Fruit fly (Drosophila melanogaster) whole organism, embryonic: ENCODE data around the gene Ing3.

Source experiments
- CG10565 ChIP-seq: fragments of 200-800 bp; sonication (Bioruptor generic); optimal IDR thresholded peaks from 3 replicates; lab custom pipeline; 2016; ENCODE audit warnings: missing biosample characterization, mild to moderate bottlenecking, missing genetic modification characterization
- CG11398 ChIP-seq: fragments of 200-800 bp; sonication (Bioruptor generic); optimal IDR thresholded peaks from 2 replicates; lab custom pipeline; 2016; ENCODE audit warnings: missing biosample characterization, missing genetic modification characterization
- CG11504 ChIP-seq: fragments of 200-800 bp; sonication (Bioruptor generic); optimal IDR thresholded peaks from 3 replicates; lab custom pipeline; 2019; ENCODE audit warnings: missing biosample characterization, mild to moderate bottlenecking, missing genetic modification characterization, moderate library complexity
- CG12744 ChIP-seq: fragments of 200-800 bp; sonication (Bioruptor generic); optimal IDR thresholded peaks from 2 replicates; lab custom pipeline; 2016; ENCODE audit warnings: missing biosample characterization, missing genetic modification characterization
- CG13123 ChIP-seq: fragments of 200-800 bp; sonication (Bioruptor generic); optimal IDR thresholded peaks from 2 replicates; lab custom pipeline; 2016; ENCODE audit warnings: missing biosample characterization, missing genetic modification characterization
- CG13775 ChIP-seq: fragments of 200-800 bp; sonication (Bioruptor generic); optimal IDR thresholded peaks from 3 replicates; lab custom pipeline; 2017; ENCODE audit warnings: missing biosample characterization, mild to moderate bottlenecking, missing genetic modification characterization
- CG14667 ChIP-seq: fragments of 200-800 bp; sonication (Bioruptor generic); IDR thresholded peaks from 2 replicates; pipeline ENCODE4 v1.3.6; 2022; ENCODE audit warnings: missing biosample characterization, missing genetic modification characterization
- CG14860 ChIP-seq: fragments of 200-800 bp; sonication (Bioruptor generic); IDR thresholded peaks from 3 replicates; pipeline ENCODE4 v1.3.6; 2022; ENCODE audit warnings: missing biosample characterization, missing genetic modification characterization; ENCODE audit not compliant: partially characterized antibody
- CG17385 ChIP-seq: fragments of 200-800 bp; sonication (Bioruptor generic); optimal IDR thresholded peaks from 3 replicates; lab custom pipeline; 2018; ENCODE audit warnings: missing biosample characterization, mild to moderate bottlenecking, missing genetic modification characterization
- CG17612 ChIP-seq: fragments of 200-800 bp; sonication (Bioruptor generic); IDR thresholded peaks from 2 replicates; pipeline ENCODE4 v1.3.6; 2022; ENCODE audit warnings: missing biosample characterization, missing genetic modification characterization
- CG17829 ChIP-seq: fragments of 200-800 bp; optimal IDR thresholded peaks from 2 replicates; lab custom pipeline; 2019; ENCODE audit warnings: missing biosample characterization, mild to moderate bottlenecking, missing genetic modification characterization, moderate library complexity
- CG2199 ChIP-seq: fragments of 200-800 bp; sonication (Bioruptor generic); IDR thresholded peaks from 3 replicates; pipeline ENCODE4 v1.3.6; 2022; ENCODE audit warnings: missing biosample characterization, missing genetic modification characterization
- CG2712 ChIP-seq: fragments of 200-800 bp; optimal IDR thresholded peaks from 3 replicates; lab custom pipeline; 2019; ENCODE audit warnings: missing biosample characterization, mild to moderate bottlenecking, missing genetic modification characterization, moderate library complexity
- CG30020 ChIP-seq: fragments of 200-800 bp; optimal IDR thresholded peaks from 2 replicates; lab custom pipeline; 2019; ENCODE audit warnings: missing biosample characterization, mild to moderate bottlenecking, missing genetic modification characterization, moderate library complexity
- CG3163 ChIP-seq: fragments of 200-800 bp; sonication (Bioruptor generic); optimal IDR thresholded peaks from 3 replicates; lab custom pipeline; 2016; ENCODE audit warnings: missing biosample characterization, missing genetic modification characterization
- CG33213 ChIP-seq: fragments of 200-800 bp; sonication (Bioruptor generic); optimal IDR thresholded peaks from 3 replicates; lab custom pipeline; 2016; ENCODE audit warnings: missing biosample characterization, missing genetic modification characterization
- CG3407 ChIP-seq: fragments of 200-800 bp; sonication (Bioruptor generic); optimal IDR thresholded peaks from 2 replicates; lab custom pipeline; 2018; ENCODE audit warnings: missing biosample characterization, mild to moderate bottlenecking, missing genetic modification characterization
- CG4404 ChIP-seq: fragments of 200-800 bp; sonication (Bioruptor generic); IDR thresholded peaks from 2 replicates; pipeline ENCODE4 v1.3.6; 2022; ENCODE audit warnings: missing biosample characterization, missing genetic modification characterization
- CG4617 ChIP-seq: fragments of 200-800 bp; sonication (Bioruptor generic); optimal IDR thresholded peaks from 3 replicates; lab custom pipeline; 2016; ENCODE audit warnings: missing biosample characterization, missing genetic modification characterization, borderline replicate concordance
- CG6689 ChIP-seq: fragments of 200-800 bp; sonication (Bioruptor generic); IDR thresholded peaks from 2 replicates; pipeline ENCODE4 v1.3.6; 2022; ENCODE audit warnings: missing biosample characterization, missing genetic modification characterization
- CG8089 ChIP-seq: fragments of 200-800 bp; sonication (Bioruptor generic); optimal IDR thresholded peaks from 3 replicates; lab custom pipeline; 2016; ENCODE audit warnings: missing biosample characterization, missing genetic modification characterization
- CG9932 ChIP-seq: fragments of 200-800 bp; sonication (Bioruptor generic); IDR thresholded peaks from 2 replicates; pipeline ENCODE4 v1.3.6; 2022; ENCODE audit warnings: missing biosample characterization, missing genetic modification characterization
- CoRest ChIP-seq: fragments of 200-800 bp; sonication (Bioruptor generic); optimal IDR thresholded peaks from 3 replicates; lab custom pipeline; 2018; ENCODE audit warnings: missing biosample characterization, mild to moderate bottlenecking, missing genetic modification characterization, moderate library complexity
- Eip74EF ChIP-seq, 2 experiments: fragments of 200-800 bp in 1 of 2; fragments of >200 bp in 1 of 2; sonication (Bioruptor generic) in 1 of 2; optimal IDR thresholded peaks; 2 replicates each; lab custom pipeline; 2017 to 2019; ENCODE audit warnings: missing biosample characterization in 2 of 2, missing genetic modification characterization in 2 of 2, mild to moderate bottlenecking in 1 of 2, moderate library complexity in 1 of 2
- HmgD ChIP-seq: fragments of 200-800 bp; sonication (Bioruptor generic); optimal IDR thresholded peaks from 3 replicates; lab custom pipeline; 2016; ENCODE audit warnings: missing biosample characterization, missing genetic modification characterization
- Hmr ChIP-seq: fragments of 200-800 bp; sonication (Bioruptor generic); optimal IDR thresholded peaks from 3 replicates; lab custom pipeline; 2017; ENCODE audit warnings: mild to moderate bottlenecking, missing biosample characterization, missing genetic modification reagents, missing genetic modification characterization
- Hr3 ChIP-seq: fragments of 200-800 bp; sonication (Bioruptor generic); optimal IDR thresholded peaks from 3 replicates; lab custom pipeline; 2016; ENCODE audit warnings: missing biosample characterization, missing genetic modification characterization
- Mrtf ChIP-seq: fragments of 200-800 bp; sonication (Bioruptor generic); IDR thresholded peaks from 3 replicates; pipeline ENCODE4 v1.3.6; 2022; ENCODE audit warnings: missing biosample characterization, missing genetic modification characterization
- NC2β ChIP-seq: fragments of 200-800 bp; sonication (Bioruptor generic); optimal IDR thresholded peaks from 2 replicates; lab custom pipeline; 2016; ENCODE audit warnings: missing biosample characterization, missing genetic modification characterization
- Side ChIP-seq: fragments of 200-800 bp; sonication (Bioruptor generic); optimal IDR thresholded peaks from 2 replicates; lab custom pipeline; 2016; ENCODE audit warnings: missing biosample characterization, missing genetic modification characterization
- Xrp1 ChIP-seq: fragments of 200-800 bp; sonication (Bioruptor generic); IDR thresholded peaks from 2 replicates; pipeline ENCODE4 v1.3.6; 2022; ENCODE audit warnings: missing biosample characterization, missing genetic modification characterization
- amos ChIP-seq: fragments of 200-800 bp; sonication (Bioruptor generic); IDR thresholded peaks from 2 replicates; pipeline ENCODE4 v1.3.6; 2022; ENCODE audit warnings: missing biosample characterization, missing genetic modification characterization; ENCODE audit not compliant: partially characterized antibody
- ara ChIP-seq: fragments of 200-800 bp; sonication (Bioruptor generic); IDR thresholded peaks from 2 replicates; pipeline ENCODE4 v1.3.6; 2022; ENCODE audit warnings: missing biosample characterization, missing genetic modification characterization
- az2 ChIP-seq: fragments of 200-800 bp; sonication (Bioruptor generic); optimal IDR thresholded peaks from 3 replicates; lab custom pipeline; 2016; ENCODE audit warnings: missing biosample characterization, missing genetic modification characterization
- btn ChIP-seq: fragments of 200-800 bp; sonication (Bioruptor generic); optimal IDR thresholded peaks from 2 replicates; lab custom pipeline; 2016; ENCODE audit warnings: missing biosample characterization, missing genetic modification characterization
- danr ChIP-seq: fragments of 200-800 bp; sonication (Bioruptor generic); IDR thresholded peaks from 2 replicates; pipeline ENCODE4 v1.3.6; 2022; ENCODE audit warnings: missing biosample characterization, missing genetic modification characterization
- dmrt11E ChIP-seq: fragments of 200-800 bp; sonication (Bioruptor generic); optimal IDR thresholded peaks from 3 replicates; lab custom pipeline; 2018; ENCODE audit warnings: missing biosample characterization, mild to moderate bottlenecking, missing genetic modification characterization, moderate library complexity
- gro ChIP-seq: fragments of 200-800 bp; sonication (Bioruptor generic); optimal IDR thresholded peaks from 2 replicates; lab custom pipeline; 2016; ENCODE audit warnings: missing biosample characterization, missing genetic modification characterization
- kah ChIP-seq: fragments of 200-800 bp; sonication (Bioruptor generic); optimal IDR thresholded peaks from 2 replicates; lab custom pipeline; 2018; ENCODE audit warnings: missing biosample characterization, mild to moderate bottlenecking, missing genetic modification characterization
- lbe ChIP-seq: fragments of 200-800 bp; sonication (Bioruptor generic); optimal IDR thresholded peaks from 2 replicates; lab custom pipeline; 2016; ENCODE audit warnings: missing biosample characterization, mild to moderate bottlenecking, missing genetic modification characterization
- lov ChIP-seq, 2 experiments: fragments of 200-800 bp in 1 of 2; fragments of >200 bp in 1 of 2; sonication (Bioruptor generic) in 1 of 2; IDR thresholded peaks in 1 of 2; optimal IDR thresholded peaks in 1 of 2; 2 replicates in 1 of 2; 3 replicates in 1 of 2; pipeline versions ENCODE4 v1.3.6 to Lab custom; 2017 to 2022; ENCODE audit warnings: missing biosample characterization in 1 of 2, missing genetic modification characterization in 1 of 2
- nerfin-1 ChIP-seq: fragments of 200-800 bp; sonication (Bioruptor generic); optimal IDR thresholded peaks from 3 replicates; lab custom pipeline; 2019; ENCODE audit warnings: missing biosample characterization, mild to moderate bottlenecking, missing genetic modification characterization, moderate library complexity
- nmo ChIP-seq: fragments of 200-800 bp; sonication (Bioruptor generic); optimal IDR thresholded peaks from 2 replicates; lab custom pipeline; 2018; ENCODE audit warnings: missing biosample characterization, mild to moderate bottlenecking, missing genetic modification characterization, moderate library complexity
- phol ChIP-seq: fragments of 200-800 bp; sonication (Bioruptor generic); optimal IDR thresholded peaks from 3 replicates; lab custom pipeline; 2018; ENCODE audit warnings: missing biosample characterization, mild to moderate bottlenecking, missing genetic modification characterization, moderate library complexity
- row ChIP-seq: fragments of 200-800 bp; sonication (Bioruptor generic); IDR thresholded peaks from 3 replicates; pipeline ENCODE4 v1.3.6; 2022; ENCODE audit warnings: missing biosample characterization, missing genetic modification characterization
- stc ChIP-seq: fragments of 200-800 bp; sonication (Bioruptor generic); IDR thresholded peaks from 2 replicates; pipeline ENCODE4 v1.3.6; 2022; ENCODE audit warnings: missing biosample characterization, missing genetic modification characterization
- sug ChIP-seq: fragments of 200-800 bp; optimal IDR thresholded peaks from 2 replicates; lab custom pipeline; 2019; ENCODE audit warnings: missing biosample characterization, mild to moderate bottlenecking, missing genetic modification characterization, moderate library complexity
- tap ChIP-seq: fragments of 200-800 bp; optimal IDR thresholded peaks from 3 replicates; lab custom pipeline; 2019; ENCODE audit warnings: missing biosample characterization, mild to moderate bottlenecking, missing genetic modification characterization, moderate library complexity
- tin ChIP-seq: fragments of 200-800 bp; sonication (Bioruptor generic); optimal IDR thresholded peaks from 3 replicates; lab custom pipeline; 2016; ENCODE audit warnings: missing biosample characterization, missing genetic modification characterization
- unpg ChIP-seq: fragments of 200-800 bp; sonication (Bioruptor generic); optimal IDR thresholded peaks from 3 replicates; lab custom pipeline; 2018; ENCODE audit warnings: missing biosample characterization, mild to moderate bottlenecking, missing genetic modification characterization, moderate library complexity
- vvl ChIP-seq: fragments of 200-800 bp; sonication (Bioruptor generic); IDR thresholded peaks from 2 replicates; pipeline ENCODE4 v1.3.6; 2022; ENCODE audit warnings: missing biosample characterization, missing genetic modification characterization

Gene Ing3

DNA sequence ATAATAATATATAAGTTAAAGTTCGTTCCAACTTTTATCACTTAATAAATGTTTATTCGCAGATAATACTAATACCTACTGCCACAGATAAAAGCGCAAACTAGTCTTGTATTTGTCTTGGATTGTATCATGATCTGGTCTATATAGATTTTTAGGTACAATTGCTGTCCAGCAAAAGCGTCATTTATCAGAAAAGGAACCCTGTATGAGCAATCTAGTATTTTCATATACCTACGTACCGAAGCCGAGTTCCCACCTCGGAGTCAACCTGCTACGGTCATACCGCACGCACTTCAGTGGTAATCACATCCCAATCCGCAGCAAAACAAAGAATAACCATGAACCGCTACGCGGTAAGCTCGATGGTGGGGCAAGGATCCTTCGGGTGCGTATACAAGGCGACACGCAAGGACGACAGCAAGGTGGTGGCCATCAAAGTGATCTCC lies 4.6 kb upstream of the Ing3 start, which contains the start of gene fu (continued):
- TF ChIP-seq tap (tag; lab: Kevin White, UChicago) (no peak), CG14860 (no peak), CG33213 (GFP tag; lab: Kevin White, UChicago) (no peak), CG3407 (GFP tag; lab: Kevin White, UChicago) (no peak), tin (GFP tag; lab: Kevin White, UChicago) (no peak), CG11504 (tag; lab: Kevin White, UChicago) (peak; percentile 50), CG30020 (tag; lab: Kevin White, UChicago) (peak; percentile 0), NC2β (GFP tag; lab: Kevin White, UChicago) (no peak), CG8089 (GFP tag; lab: Kevin White, UChicago) (no peak), CG4404 (GFP tag; lab: Robert Waterston, UW) (no peak), CG17385 (GFP tag; lab: Kevin White, UChicago) (peak; percentile 28), CG10565 (no peak), nmo (peak; percentile 13), btn (no peak), Xrp1 (GFP tag; lab: Robert Waterston, UW) (no peak), row (GFP tag; lab: Robert Waterston, UW) (peak; percentile 80), Eip74EF (GFP tag; optimal IDR thresholded peaks at IDR 0.05; lab: Kevin White, UChicago) (no peak), unpg (GFP tag; lab: Kevin White, UChicago) (peak; percentile 27), ara (no peak), CG13775 (GFP tag; lab: Kevin White, UChicago) (peak; percentile 30), Mrtf (GFP tag; lab: Robert Waterston, UW) (no peak), CG2199 (no peak), gro (GFP tag; lab: Kevin White, UChicago) (no peak), stc (GFP tag; lab: Robert Waterston, UW) (no peak), CG4617 (peak; percentile 7), Side (GFP tag; lab: Kevin White, UChicago) (no peak), CG2712 (peak; percentile 52), CG11398 (GFP tag; lab: Kevin White, UChicago) (no peak), CG3163 (GFP tag; lab: Kevin White, UChicago) (no peak), Hr3 (GFP tag; lab: Kevin White, UChicago) (peak; percentile 2), CG9932 (peak; percentile 38; the same call in 1 of the 2 replicates), nerfin-1 (tag; lab: Kevin White, UChicago) (no peak), Hmr (GFP tag; lab: Kevin White, UChicago) (peak; percentile 55), CG17612 (GFP tag; lab: Robert Waterston, UW) (no peak), HmgD (GFP tag; lab: Kevin White, UChicago) (no peak), phol (tag; lab: Kevin White, UChicago) (peak; percentile 20), CoRest (peak; percentile 51), vvl (GFP tag; lab: Robert Waterston, UW) (peak; percentile 41), danr (no peak), lov (optimal IDR thresholded peaks at IDR 0.05; lab: Kevin White, UChicago) (no peak), lov (GFP tag; IDR thresholded peaks at IDR 0.05; lab: Robert Waterston, UW) (no peak), sug (tag; lab: Kevin White, UChicago) (peak; percentile 29), CG12744 (GFP tag; lab: Kevin White, UChicago) (no peak), CG14667 (GFP tag; lab: Robert Waterston, UW) (no peak), CG13123 (GFP tag; lab: Kevin White, UChicago) (no peak), CG6689 (GFP tag; lab: Robert Waterston, UW) (no peak), CG17829 (tag; lab: Kevin White, UChicago) (peak; percentile 22), az2 (GFP tag; lab: Kevin White, UChicago) (no peak), lbe (GFP tag; lab: Kevin White, UChicago) (no peak), kah (GFP tag; lab: Kevin White, UChicago) (no peak), dmrt11E (tag; lab: Kevin White, UChicago) (peak; percentile 7), amos (GFP tag; lab: Robert Waterston, UW) (no peak; the same call in 1 of the 2 replicates)
